Fruit fly (Drosophila melanogaster): ENCODE measurements around the gene Jasper.

Gene Jasper

dm6 chr3R:30051933-30052332 is 381 bp upstream of the Jasper start, which contains the start of gene CG15528 (continued):
- TF ChIP-seq Hr39 (optimal IDR thresholded peaks at IDR 0.05) (no peak), Ets65A (GFP tag) (peak; percentile 70), CG14014 (GFP tag; IDR thresholded peaks at IDR 0.05) (no peak), sd (tag; optimal IDR thresholded peaks at IDR 0.05) (peak; percentile 88)

dm6 chr3R:30055915-30056544 is 3.7 kb downstream of the Jasper start, which contains the start of the genes Rpp14b and spn-A:
Rpp14b (plus strand) TSS chr3R:30055957.
spn-A (minus strand) TSS chr3R:30056037.
- TF ChIP-seq CG4404 (GFP tag; IDR thresholded peaks at IDR 0.05) (peak; percentile 44; the same call in 1 of the 2 replicates), exex (tag; optimal IDR thresholded peaks at IDR 0.05) (no peak), Xrp1 (GFP tag; IDR thresholded peaks at IDR 0.05) (0 out of 2 replicates have a peak, but pooled peaks have one; percentile 36), CG9797 (GFP tag; optimal IDR thresholded peaks at IDR 0.05) (no peak), ftz-f1 (GFP tag; optimal IDR thresholded peaks at IDR 0.05) (no peak), NFAT (GFP tag; IDR thresholded peaks at IDR 0.05) (0 out of 2 replicates have a peak, but pooled peaks have one; percentile 11), dimm (GFP tag; IDR thresholded peaks at IDR 0.05) (no peak), Rx (GFP tag; IDR thresholded peaks at IDR 0.05) (no peak), CG17361 (GFP tag; IDR thresholded peaks at IDR 0.05) (no peak; the same call in 2 of the 3 replicates), CG1602 (GFP tag; optimal IDR thresholded peaks at IDR 0.05) (peak; percentile 19), Neu2 (GFP tag; optimal IDR thresholded peaks at IDR 0.05; ENCODE audit: borderline replicate concordance) (no peak), CG31224 (GFP tag; IDR thresholded peaks at IDR 0.05) (no peak), Mad (GFP tag; optimal IDR thresholded peaks at IDR 0.05) (peak; percentile 13), Asciz (GFP tag; optimal IDR thresholded peaks at IDR 0.05) (no peak), Ets65A (GFP tag) (peak; percentile 81), pita (GFP tag; optimal IDR thresholded peaks at IDR 0.05) (no peak), CG8388 (GFP tag; optimal IDR thresholded peaks at IDR 0.05) (peak; percentile 8), D (optimal IDR thresholded peaks at IDR 0.05) (no peak), D (GFP tag; optimal IDR thresholded peaks at IDR 0.05) (no peak), NfI (GFP tag; optimal IDR thresholded peaks at IDR 0.05) (peak; percentile 10), CG12744 (GFP tag; optimal IDR thresholded peaks at IDR 0.05) (no peak), CG15696 (tag; optimal IDR thresholded peaks at IDR 0.05) (peak; percentile 15), Ptx1 (GFP tag; IDR thresholded peaks at IDR 0.05) (peak; percentile 40), CG3847 (GFP tag; IDR thresholded peaks at IDR 0.05) (peak; percentile 37; the same call in 1 of the 2 replicates), Bgb (GFP tag; IDR thresholded peaks at IDR 0.05; ENCODE audit: partially characterized antibody) (0 out of 2 replicates have a peak, but pooled peaks have one; percentile 13), D19A (tag; optimal IDR thresholded peaks at IDR 0.05) (no peak), unpg (GFP tag; optimal IDR thresholded peaks at IDR 0.05) (peak; percentile 20), gcm (GFP tag; optimal IDR thresholded peaks at IDR 0.05) (peak; percentile 89), Sin3A (optimal IDR thresholded peaks at IDR 0.05) (peak; percentile 0), crc (GFP tag; optimal IDR thresholded peaks at IDR 0.05) (no peak), CG2678 (tag; optimal IDR thresholded peaks at IDR 0.05) (peak; percentile 13), stwl (tag; optimal IDR thresholded peaks at IDR 0.05) (no peak), CG8359 (GFP tag; optimal IDR thresholded peaks at IDR 0.05; ENCODE audit: borderline replicate concordance) (no peak), grau (tag; optimal IDR thresholded peaks at IDR 0.05) (peak; percentile 97), CG3995 (GFP tag; optimal IDR thresholded peaks at IDR 0.05) (peak; percentile 1), slbo (GFP tag; IDR thresholded peaks at IDR 0.05) (peak; percentile 79), bsh (GFP tag; optimal IDR thresholded peaks at IDR 0.05) (no peak), lmd (GFP tag; IDR thresholded peaks at IDR 0.05) (peak; percentile 29; the same call in 1 of the 2 replicates), CG16813 (GFP tag; IDR thresholded peaks at IDR 0.05; ENCODE audit: partially characterized antibody) (no peak), CG10654 (GFP tag; optimal IDR thresholded peaks at IDR 0.05) (no peak), gem (tag; optimal IDR thresholded peaks at IDR 0.05) (peak; percentile 43), Med (GFP tag) (peak; percentile 52), CG4282 (GFP tag; optimal IDR thresholded peaks at IDR 0.05) (no peak), Rfx (GFP tag; IDR thresholded peaks at IDR 0.05) (peak; percentile 63), vvl (GFP tag; IDR thresholded peaks at IDR 0.05) (peak; percentile 48; the same call in 1 of the 2 replicates), da (GFP tag; optimal IDR thresholded peaks at IDR 0.05) (no peak)
